Fruit fly (Drosophila melanogaster) whole organism, embryonic: ENCODE data around the gene Rtca.
A peak's percentile ranks its signal among the peaks of the same experiment; 100 is the strongest.

Experiments
- Ada2b ChIP-seq: fragments of 200-800 bp; sonication (Bioruptor generic); IDR thresholded peaks from 2 replicates; pipeline ENCODE4 v1.3.6; 2022; ENCODE audit warnings: missing biosample characterization, missing genetic modification characterization
- CG10366 ChIP-seq: fragments of 200-800 bp; sonication (Bioruptor generic); IDR thresholded peaks from 2 replicates; pipeline ENCODE4 v1.3.6; 2022; ENCODE audit warnings: missing biosample characterization, missing genetic modification characterization
- CG10462 ChIP-seq: fragments of 200-800 bp; sonication (Bioruptor generic); optimal IDR thresholded peaks from 2 replicates; lab custom pipeline; 2016; ENCODE audit warnings: missing biosample characterization, missing genetic modification characterization
- CG11504 ChIP-seq: fragments of 200-800 bp; sonication (Bioruptor generic); optimal IDR thresholded peaks from 3 replicates; lab custom pipeline; 2019; ENCODE audit warnings: missing biosample characterization, mild to moderate bottlenecking, missing genetic modification characterization, moderate library complexity
- CG11696 ChIP-seq: fragments of 200-800 bp; sonication (Bioruptor generic); IDR thresholded peaks from 2 replicates; pipeline ENCODE4 v1.3.6; 2022; ENCODE audit warnings: missing biosample characterization, missing genetic modification characterization
- CG11723 ChIP-seq: fragments of 200-800 bp; sonication (Bioruptor generic); optimal IDR thresholded peaks from 2 replicates; lab custom pipeline; 2017; ENCODE audit warnings: missing biosample characterization, mild to moderate bottlenecking, missing genetic modification characterization
- CG1233 ChIP-seq: fragments of 200-800 bp; sonication (Bioruptor generic); optimal IDR thresholded peaks from 4 replicates; lab custom pipeline; 2018; ENCODE audit warnings: missing biosample characterization, mild to moderate bottlenecking, missing genetic modification characterization
- CG1602 ChIP-seq: fragments of 200-800 bp; sonication (Bioruptor generic); optimal IDR thresholded peaks from 3 replicates; lab custom pipeline; 2016; ENCODE audit warnings: missing biosample characterization, missing genetic modification characterization
- CG16813 ChIP-seq: fragments of 200-800 bp; sonication (Bioruptor generic); IDR thresholded peaks from 3 replicates; pipeline ENCODE4 v1.3.6; 2022; ENCODE audit warnings: missing biosample characterization, missing genetic modification characterization; ENCODE audit not compliant: partially characterized antibody
- CG17568 ChIP-seq: fragments of 200-800 bp; sonication (Bioruptor generic); optimal IDR thresholded peaks from 2 replicates; lab custom pipeline; 2018; ENCODE audit warnings: missing biosample characterization, mild to moderate bottlenecking, missing genetic modification characterization, moderate library complexity
- CG2712 ChIP-seq: fragments of 200-800 bp; optimal IDR thresholded peaks from 3 replicates; lab custom pipeline; 2019; ENCODE audit warnings: missing biosample characterization, mild to moderate bottlenecking, missing genetic modification characterization, moderate library complexity
- CG30020 ChIP-seq: fragments of 200-800 bp; optimal IDR thresholded peaks from 2 replicates; lab custom pipeline; 2019; ENCODE audit warnings: missing biosample characterization, mild to moderate bottlenecking, missing genetic modification characterization, moderate library complexity
- CG3065 ChIP-seq: fragments of 200-800 bp; sonication (Bioruptor generic); optimal IDR thresholded peaks from 2 replicates; lab custom pipeline; 2016; ENCODE audit warnings: missing biosample characterization, missing genetic modification characterization
- CG31388 ChIP-seq: fragments of 200-800 bp; sonication (Bioruptor generic); optimal IDR thresholded peaks from 2 replicates; lab custom pipeline; 2016; ENCODE audit warnings: missing biosample characterization, missing genetic modification characterization
- CG3847 ChIP-seq: fragments of 200-800 bp; sonication (Bioruptor generic); IDR thresholded peaks from 2 replicates; pipeline ENCODE4 v1.3.6; 2022; ENCODE audit warnings: missing biosample characterization, missing genetic modification characterization
- CG4328 ChIP-seq: fragments of 200-800 bp; sonication (Bioruptor generic); optimal IDR thresholded peaks from 3 replicates; lab custom pipeline; 2017; ENCODE audit warnings: missing biosample characterization, missing genetic modification reagents, missing genetic modification characterization
- CG43689 ChIP-seq: fragments of 200-800 bp; sonication (Bioruptor generic); IDR thresholded peaks from 2 replicates; pipeline ENCODE4 v1.3.6; 2022; ENCODE audit warnings: missing biosample characterization, missing genetic modification characterization
- CG5180 ChIP-seq: fragments of 200-800 bp; sonication (Bioruptor generic); optimal IDR thresholded peaks from 3 replicates; lab custom pipeline; 2017; ENCODE audit warnings: missing biosample characterization, missing genetic modification characterization, mild to moderate bottlenecking, moderate library complexity, missing genetic modification reagents
- CG5245 ChIP-seq: fragments of 200-800 bp; sonication (Bioruptor generic); optimal IDR thresholded peaks from 3 replicates; lab custom pipeline; 2016; ENCODE audit warnings: missing biosample characterization, missing genetic modification characterization
- CG7357 ChIP-seq: fragments of 200-800 bp; sonication (Bioruptor generic); IDR thresholded peaks from 3 replicates; pipeline ENCODE4 v1.3.6; 2022; ENCODE audit warnings: missing biosample characterization, missing genetic modification characterization
- CG7786 ChIP-seq: fragments of 200-800 bp; sonication (Bioruptor generic); optimal IDR thresholded peaks from 2 replicates; lab custom pipeline; 2016; ENCODE audit warnings: missing biosample characterization, missing genetic modification characterization
- CG8089 ChIP-seq: fragments of 200-800 bp; sonication (Bioruptor generic); optimal IDR thresholded peaks from 3 replicates; lab custom pipeline; 2016; ENCODE audit warnings: missing biosample characterization, missing genetic modification characterization
- CG9727 ChIP-seq: fragments of 200-800 bp; sonication (Bioruptor generic); optimal IDR thresholded peaks from 3 replicates; lab custom pipeline; 2017; ENCODE audit warnings: missing biosample characterization, mild to moderate bottlenecking, missing genetic modification characterization
- CHES-1-like ChIP-seq: fragments of 200-800 bp; sonication (Bioruptor generic); optimal IDR thresholded peaks from 2 replicates; lab custom pipeline; 2016; ENCODE audit warnings: missing biosample characterization, missing genetic modification characterization
- Dad ChIP-seq: fragments of 200-800 bp; sonication (Bioruptor generic); optimal IDR thresholded peaks from 3 replicates; lab custom pipeline; 2016; ENCODE audit warnings: missing biosample characterization, missing genetic modification characterization
- ERR ChIP-seq: fragments of 200-800 bp; sonication (Bioruptor generic); optimal IDR thresholded peaks from 2 replicates; lab custom pipeline; 2016; ENCODE audit warnings: missing biosample characterization, missing genetic modification characterization
- Eip74EF ChIP-seq, 2 experiments: fragments of 200-800 bp in 1 of 2; fragments of >200 bp in 1 of 2; sonication (Bioruptor generic) in 1 of 2; optimal IDR thresholded peaks; 2 replicates each; lab custom pipeline; 2017 to 2019; ENCODE audit warnings: missing biosample characterization in 2 of 2, missing genetic modification characterization in 2 of 2, mild to moderate bottlenecking in 1 of 2, moderate library complexity in 1 of 2
- HmgZ ChIP-seq: fragments of 200-800 bp; sonication (Bioruptor generic); optimal IDR thresholded peaks from 2 replicates; lab custom pipeline; 2018; ENCODE audit warnings: missing biosample characterization, mild to moderate bottlenecking, missing genetic modification characterization
- Hr3 ChIP-seq: fragments of 200-800 bp; sonication (Bioruptor generic); optimal IDR thresholded peaks from 3 replicates; lab custom pipeline; 2016; ENCODE audit warnings: missing biosample characterization, missing genetic modification characterization
- Jarid2 ChIP-seq: fragments of 200-800 bp; sonication (Bioruptor generic); optimal IDR thresholded peaks from 3 replicates; lab custom pipeline; 2017; ENCODE audit warnings: mild to moderate bottlenecking, missing biosample characterization, missing genetic modification reagents, missing genetic modification characterization
- Lhr ChIP-seq: fragments of 200-800 bp; sonication (Bioruptor generic); optimal IDR thresholded peaks from 3 replicates; lab custom pipeline; 2017; ENCODE audit warnings: mild to moderate bottlenecking, missing biosample characterization, missing genetic modification reagents, missing genetic modification characterization
- NC2β ChIP-seq: fragments of 200-800 bp; sonication (Bioruptor generic); optimal IDR thresholded peaks from 2 replicates; lab custom pipeline; 2016; ENCODE audit warnings: missing biosample characterization, missing genetic modification characterization
- Neu2 ChIP-seq: fragments of 200-800 bp; sonication (Bioruptor generic); optimal IDR thresholded peaks from 3 replicates; lab custom pipeline; 2016; ENCODE audit warnings: missing biosample characterization, missing genetic modification characterization, borderline replicate concordance
- Oaz ChIP-seq: fragments of 200-800 bp; sonication (Bioruptor generic); IDR thresholded peaks from 2 replicates; pipeline ENCODE4 v1.3.6; 2022; ENCODE audit warnings: missing biosample characterization, missing genetic modification characterization
- Pdp1 ChIP-seq, 2 experiments: fragments of 200-800 bp; sonication (Bioruptor generic); optimal IDR thresholded peaks; 3 replicates each; lab custom pipeline; 2016; ENCODE audit warnings: missing biosample characterization in 2 of 2, missing genetic modification characterization in 2 of 2, mild to moderate bottlenecking in 1 of 2, moderate library complexity in 1 of 2
- ap ChIP-seq: fragments of 200-800 bp; sonication (Bioruptor generic); IDR thresholded peaks from 2 replicates; pipeline ENCODE4 v1.3.6; 2022; ENCODE audit warnings: missing biosample characterization, missing genetic modification characterization
- bbx ChIP-seq: fragments of 200-800 bp; sonication (Bioruptor generic); IDR thresholded peaks from 2 replicates; pipeline ENCODE4 v1.3.6; 2022; ENCODE audit warnings: missing biosample characterization, missing genetic modification characterization; ENCODE audit not compliant: partially characterized antibody
- ci ChIP-seq: fragments of 200-800 bp; sonication (Bioruptor generic); IDR thresholded peaks from 3 replicates; pipeline ENCODE4 v1.3.6; 2022; ENCODE audit warnings: missing biosample characterization, missing genetic modification characterization
- dan ChIP-seq: fragments of 200-800 bp; sonication (Bioruptor generic); IDR thresholded peaks from 2 replicates; pipeline ENCODE4 v1.3.6; 2022; ENCODE audit warnings: missing biosample characterization, missing genetic modification characterization
- dimm ChIP-seq: fragments of 200-800 bp; sonication (Bioruptor generic); IDR thresholded peaks from 2 replicates; pipeline ENCODE4 v1.3.6; 2022; ENCODE audit warnings: missing biosample characterization, missing genetic modification characterization
- fd96Cb ChIP-seq: fragments of 200-800 bp; sonication (Bioruptor generic); optimal IDR thresholded peaks from 2 replicates; lab custom pipeline; 2018; ENCODE audit warnings: missing biosample characterization, mild to moderate bottlenecking, missing genetic modification characterization, moderate library complexity
- gcm ChIP-seq: fragments of 200-800 bp; sonication (Bioruptor generic); optimal IDR thresholded peaks from 2 replicates; lab custom pipeline; 2019; ENCODE audit warnings: missing biosample characterization, mild to moderate bottlenecking, missing genetic modification characterization, moderate library complexity
- inv ChIP-seq: fragments of 200-800 bp; sonication (Bioruptor generic); IDR thresholded peaks from 2 replicates; pipeline ENCODE4 v1.3.6; 2022; ENCODE audit warnings: missing biosample characterization, missing genetic modification characterization; ENCODE audit not compliant: partially characterized antibody
- lbe ChIP-seq: fragments of 200-800 bp; sonication (Bioruptor generic); optimal IDR thresholded peaks from 2 replicates; lab custom pipeline; 2016; ENCODE audit warnings: missing biosample characterization, mild to moderate bottlenecking, missing genetic modification characterization
- maf-S ChIP-seq: fragments of 200-800 bp; sonication (Bioruptor generic); optimal IDR thresholded peaks from 2 replicates; lab custom pipeline; 2016; ENCODE audit warnings: missing biosample characterization, missing genetic modification characterization
- mld ChIP-seq: fragments of 200-800 bp; sonication (Bioruptor generic); IDR thresholded peaks from 3 replicates; pipeline ENCODE4 v1.3.6; 2022; ENCODE audit warnings: missing biosample characterization, missing genetic modification characterization; ENCODE audit not compliant: partially characterized antibody
- salm ChIP-seq: fragments of 200-800 bp; sonication (Bioruptor generic); optimal IDR thresholded peaks from 2 replicates; lab custom pipeline; 2018; ENCODE audit warnings: missing biosample characterization, mild to moderate bottlenecking, missing genetic modification characterization
- slp2 ChIP-seq: fragments of 200-800 bp; sonication (Bioruptor generic); optimal IDR thresholded peaks from 2 replicates; lab custom pipeline; 2016; ENCODE audit warnings: missing biosample characterization, missing genetic modification characterization
- sna ChIP-seq: fragments of 200-800 bp; sonication (Bioruptor generic); IDR thresholded peaks from 2 replicates; pipeline ENCODE4 v1.3.6; 2022; ENCODE audit warnings: missing biosample characterization, missing genetic modification characterization; ENCODE audit not compliant: partially characterized antibody
- stwl ChIP-seq: fragments of 200-800 bp; sonication (Bioruptor generic); optimal IDR thresholded peaks from 3 replicates; lab custom pipeline; 2018; ENCODE audit warnings: missing biosample characterization, mild to moderate bottlenecking, missing genetic modification characterization, moderate library complexity
- usp ChIP-seq: fragments of >200 bp; optimal IDR thresholded peaks from 2 replicates; lab custom pipeline; 2017; ENCODE audit warnings: missing biosample characterization, missing genetic modification characterization
- yki ChIP-seq: fragments of >200 bp; optimal IDR thresholded peaks from 3 replicates; lab custom pipeline; 2018

The Rtca gene

DNA sequence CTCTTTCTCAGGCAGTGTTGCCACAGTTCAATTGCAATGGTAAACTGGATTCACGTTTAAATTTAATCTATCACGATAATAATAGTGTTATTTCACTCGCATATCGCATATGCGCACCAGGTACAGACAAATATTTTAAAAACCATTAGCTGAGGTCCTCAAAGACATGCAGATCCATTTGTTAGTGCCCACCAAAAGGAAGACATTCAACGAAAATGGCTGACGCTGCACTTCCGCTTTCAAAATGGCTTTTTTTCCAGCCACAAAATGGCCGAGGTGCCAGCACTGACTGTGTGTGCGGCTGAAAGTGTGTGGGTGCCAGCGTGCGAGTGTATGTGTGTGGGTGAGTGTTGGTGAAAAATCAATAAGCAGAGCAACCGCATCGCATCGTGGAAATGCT, 11.1 kb upstream of the Rtca start (continued):
- TF ChIP-seq CG43689 (GFP tag; lab: Robert Waterston, UW) = no peak
- peak; percentile 18 for TF ChIP-seq CG11723 (GFP tag; lab: Kevin White, UChicago)
- TF ChIP-seq usp (GFP tag; lab: Kevin White, UChicago) = no peak
- peak; percentile 36 for TF ChIP-seq HmgZ (tag; lab: Kevin White, UChicago)
- no peak for TF ChIP-seq CHES-1-like
- TF ChIP-seq CG8089 (GFP tag; lab: Kevin White, UChicago) = no peak
- TF ChIP-seq gcm (GFP tag; lab: Kevin White, UChicago) = peak; percentile 38
- no peak for TF ChIP-seq sna
- TF ChIP-seq ap (GFP tag; lab: Robert Waterston, UW) = no peak
- no peak for TF ChIP-seq CG3847 (GFP tag; lab: Robert Waterston, UW)
- TF ChIP-seq ci (GFP tag; lab: Robert Waterston, UW) = peak; percentile 68; the same call in 2 of the 3 replicates
- TF ChIP-seq CG10462 (GFP tag; lab: Kevin White, UChicago) = no peak
- no peak for TF ChIP-seq CG1602
- TF ChIP-seq dan = no peak
- peak; percentile 25 for TF ChIP-seq CG30020
- TF ChIP-seq Jarid2 (GFP tag; lab: Kevin White, UChicago) = peak; percentile 17
- peak; percentile 0 to 18 for TF ChIP-seq Pdp1 (GFP tag; optimal IDR thresholded peaks at IDR 0.05; lab: Kevin White, UChicago)
- no peak for TF ChIP-seq CG16813 (GFP tag; lab: Robert Waterston, UW)
- TF ChIP-seq CG3065 (GFP tag; lab: Kevin White, UChicago) = no peak
- peak; percentile 3 for TF ChIP-seq fd96Cb
- no peak for TF ChIP-seq mld (GFP tag; lab: Robert Waterston, UW)
- TF ChIP-seq stwl (tag; lab: Kevin White, UChicago) = no peak
- TF ChIP-seq CG17568 (GFP tag; lab: Kevin White, UChicago) = no peak
- no peak for TF ChIP-seq Ada2b
- no peak for TF ChIP-seq yki
- TF ChIP-seq CG11696 (GFP tag; lab: Robert Waterston, UW) = no peak
- no peak for TF ChIP-seq CG31388
- peak; percentile 1 for TF ChIP-seq Lhr (GFP tag; lab: Kevin White, UChicago)
- TF ChIP-seq CG5180 (GFP tag; lab: Kevin White, UChicago) = peak; percentile 35
- no peak for TF ChIP-seq CG11504 (tag; lab: Kevin White, UChicago)
- TF ChIP-seq CG1233 (GFP tag; lab: Kevin White, UChicago) = peak; percentile 66
- no peak for TF ChIP-seq salm (tag; lab: Kevin White, UChicago)
- no peak for TF ChIP-seq NC2β (GFP tag; lab: Kevin White, UChicago)
- TF ChIP-seq CG2712 (tag; lab: Kevin White, UChicago) = peak; percentile 60
- peak; percentile 48 for TF ChIP-seq CG9727 (GFP tag; lab: Kevin White, UChicago)
- TF ChIP-seq Oaz = no peak
- TF ChIP-seq Neu2 = no peak
- TF ChIP-seq ERR (GFP tag; lab: Kevin White, UChicago) = no peak
- TF ChIP-seq CG7786 (GFP tag; lab: Kevin White, UChicago) = no peak
- peak; percentile 48 for TF ChIP-seq CG4328 (GFP tag; lab: Kevin White, UChicago)
- no peak for TF ChIP-seq inv (GFP tag; lab: Robert Waterston, UW)
- TF ChIP-seq lbe = no peak
- TF ChIP-seq dimm (GFP tag; lab: Robert Waterston, UW) = no peak
- no peak for TF ChIP-seq slp2 (GFP tag; lab: Kevin White, UChicago)
- no peak for TF ChIP-seq Hr3 (GFP tag; lab: Kevin White, UChicago)
- TF ChIP-seq Eip74EF (GFP tag; optimal IDR thresholded peaks at IDR 0.05; lab: Kevin White, UChicago) = peak in 1 of 2 experiments; percentile 91
- peak; percentile 20 for TF ChIP-seq CG5245 (GFP tag; lab: Kevin White, UChicago)
- no peak for TF ChIP-seq maf-S (GFP tag; lab: Kevin White, UChicago)
- no peak for TF ChIP-seq CG10366 (GFP tag; lab: Robert Waterston, UW)
- no peak for TF ChIP-seq CG7357 (GFP tag; lab: Robert Waterston, UW)
- TF ChIP-seq Dad (GFP tag; lab: Kevin White, UChicago) = no peak
- no peak for TF ChIP-seq bbx (GFP tag; lab: Robert Waterston, UW)
